Fruit fly (Drosophila melanogaster): ENCODE results near the gene CG6040.

Gene CG6040

dm6 chr3R:19113836-19114235 lies 17.1 kb downstream of the CG6040 start:
- TF ChIP-seq spab (GFP tag; optimal IDR thresholded peaks at IDR 0.05) (no peak), fd59A (GFP tag; optimal IDR thresholded peaks at IDR 0.05) (no peak), Hr38 (GFP tag; optimal IDR thresholded peaks at IDR 0.05) (no peak), dac (GFP tag; optimal IDR thresholded peaks at IDR 0.05) (no peak), svp (GFP tag) (peak; percentile 85), CG1621 (tag; optimal IDR thresholded peaks at IDR 0.05) (no peak), Gug (GFP tag; IDR thresholded peaks at IDR 0.05) (no peak), CG15336 (GFP tag; IDR thresholded peaks at IDR 0.05) (no peak), achi (GFP tag; optimal IDR thresholded peaks at IDR 0.05) (peak; percentile 38), Sox15 (GFP tag; optimal IDR thresholded peaks at IDR 0.05) (peak; percentile 40), Lpt (GFP tag; optimal IDR thresholded peaks at IDR 0.05) (no peak), esn (GFP tag; optimal IDR thresholded peaks at IDR 0.05) (peak; percentile 77), CG9139 (GFP tag; optimal IDR thresholded peaks at IDR 0.05) (no peak), cyc (GFP tag; optimal IDR thresholded peaks at IDR 0.05) (peak; percentile 61), CG8632 (GFP tag; optimal IDR thresholded peaks at IDR 0.05) (peak; percentile 34), pdm3 (GFP tag; optimal IDR thresholded peaks at IDR 0.05) (peak; percentile 68), CG6276 (GFP tag; optimal IDR thresholded peaks at IDR 0.05) (no peak), net (GFP tag; optimal IDR thresholded peaks at IDR 0.05) (peak; percentile 32), acj6 (GFP tag; optimal IDR thresholded peaks at IDR 0.05) (peak; percentile 66), CG32006 (GFP tag; optimal IDR thresholded peaks at IDR 0.05) (peak; percentile 58), Sox102F (GFP tag; optimal IDR thresholded peaks at IDR 0.05) (peak; percentile 77), OdsH (GFP tag; optimal IDR thresholded peaks at IDR 0.05) (peak; percentile 60), CG16779 (tag; optimal IDR thresholded peaks at IDR 0.05) (no peak), CG3919 (GFP tag; optimal IDR thresholded peaks at IDR 0.05) (peak; percentile 49), Eip75B (GFP tag; optimal IDR thresholded peaks at IDR 0.05) (peak; percentile 56), Ets96B (tag; optimal IDR thresholded peaks at IDR 0.05) (no peak), ss (GFP tag; optimal IDR thresholded peaks at IDR 0.05) (no peak), CG11294 (GFP tag; IDR thresholded peaks at IDR 0.05) (no peak), CG3032 (tag; optimal IDR thresholded peaks at IDR 0.05) (no peak), CG34406 (GFP tag; optimal IDR thresholded peaks at IDR 0.05) (peak; percentile 56), CG11762 (GFP tag; optimal IDR thresholded peaks at IDR 0.05; ENCODE audit: insufficient read depth) (no peak), Blimp-1 (GFP tag; optimal IDR thresholded peaks at IDR 0.05) (peak; percentile 3), CG7368 (GFP tag; optimal IDR thresholded peaks at IDR 0.05) (peak; percentile 37), CG8119 (GFP tag; IDR thresholded peaks at IDR 0.05) (0 out of 3 replicates have a peak, but pooled peaks have one; percentile 22), Sox14 (GFP tag; optimal IDR thresholded peaks at IDR 0.05) (peak; percentile 39), eg (GFP tag; IDR thresholded peaks at IDR 0.05) (no peak), Met (GFP tag; optimal IDR thresholded peaks at IDR 0.05) (peak; percentile 73), CG6854 (GFP tag; optimal IDR thresholded peaks at IDR 0.05) (no peak), vri (GFP tag; optimal IDR thresholded peaks at IDR 0.05) (peak; percentile 28), dsx (GFP tag; optimal IDR thresholded peaks at IDR 0.05; ENCODE audit: poor library complexity, severe bottlenecking) (no peak), fd85E (GFP tag; optimal IDR thresholded peaks at IDR 0.05) (no peak), fkh (GFP tag; optimal IDR thresholded peaks at IDR 0.05) (no peak), CG8319 (GFP tag; optimal IDR thresholded peaks at IDR 0.05) (peak; percentile 27), CG10669 (GFP tag; optimal IDR thresholded peaks at IDR 0.05) (no peak), CG4318 (GFP tag; optimal IDR thresholded peaks at IDR 0.05) (peak; percentile 30), CG6163 (GFP tag; IDR thresholded peaks at IDR 0.05) (no peak), CG6792 (GFP tag; optimal IDR thresholded peaks at IDR 0.05) (peak; percentile 47), CG11902 (GFP tag; optimal IDR thresholded peaks at IDR 0.05) (peak; percentile 49), CG10631 (GFP tag; optimal IDR thresholded peaks at IDR 0.05) (peak; percentile 33), Hr4 (GFP tag; optimal IDR thresholded peaks at IDR 0.05) (peak; percentile 32), CG31627 (GFP tag; optimal IDR thresholded peaks at IDR 0.05) (peak; percentile 79), Hr39 (GFP tag; optimal IDR thresholded peaks at IDR 0.05) (peak; percentile 78), salr (GFP tag; optimal IDR thresholded peaks at IDR 0.05) (no peak)

All from whole organism, prepupa.